Fruit fly (Drosophila melanogaster) whole organism, embryonic: Measurements from ENCODE around the gene CG42578.

Source experiments
- Abd-B ChIP-seq: fragments of 200-800 bp; sonication (Bioruptor generic); optimal IDR thresholded peaks from 2 replicates; lab custom pipeline; 2018; ENCODE audit warnings: missing biosample characterization, mild to moderate bottlenecking, missing genetic modification characterization, moderate library complexity
- Antp ChIP-seq: fragments of 200-800 bp; sonication (Bioruptor generic); optimal IDR thresholded peaks from 3 replicates; lab custom pipeline; 2016; ENCODE audit warnings: missing biosample characterization, missing genetic modification characterization
- BEAF-32 ChIP-seq: fragments of 200-800 bp; sonication (Bioruptor generic); optimal IDR thresholded peaks from 3 replicates; lab custom pipeline; 2017; ENCODE audit warnings: missing biosample characterization, missing genetic modification characterization, mild to moderate bottlenecking, moderate library complexity, missing genetic modification reagents
- CG17186 ChIP-seq: fragments of 200-800 bp; sonication (Bioruptor generic); optimal IDR thresholded peaks from 3 replicates; lab custom pipeline; 2017; ENCODE audit warnings: missing biosample characterization, missing genetic modification reagents, missing genetic modification characterization
- CG17361 ChIP-seq: fragments of 200-800 bp; sonication (Bioruptor generic); IDR thresholded peaks from 3 replicates; pipeline ENCODE4 v1.3.6; 2022; ENCODE audit warnings: missing biosample characterization, missing genetic modification characterization
- CG2116 ChIP-seq: fragments of 200-800 bp; sonication (Bioruptor generic); optimal IDR thresholded peaks from 3 replicates; lab custom pipeline; 2018; ENCODE audit warnings: missing biosample characterization, mild to moderate bottlenecking, missing genetic modification characterization
- CG2129 ChIP-seq: fragments of 200-800 bp; sonication (Bioruptor generic); IDR thresholded peaks from 2 replicates; pipeline ENCODE4 v1.3.6; 2022; ENCODE audit warnings: missing biosample characterization, missing genetic modification characterization; ENCODE audit not compliant: partially characterized antibody
- CG34224 ChIP-seq: fragments of 200-800 bp; sonication (Bioruptor generic); IDR thresholded peaks from 3 replicates; pipeline ENCODE4 v1.3.6; 2022; ENCODE audit warnings: missing biosample characterization, missing genetic modification characterization; ENCODE audit not compliant: partially characterized antibody
- CG3847 ChIP-seq: fragments of 200-800 bp; sonication (Bioruptor generic); IDR thresholded peaks from 2 replicates; pipeline ENCODE4 v1.3.6; 2022; ENCODE audit warnings: missing biosample characterization, missing genetic modification characterization
- CG3995 ChIP-seq: fragments of 200-800 bp; sonication (Bioruptor generic); optimal IDR thresholded peaks from 3 replicates; lab custom pipeline; 2016; ENCODE audit warnings: missing biosample characterization, missing genetic modification characterization
- CG4730 ChIP-seq: fragments of 200-800 bp; sonication (Bioruptor generic); IDR thresholded peaks from 2 replicates; pipeline ENCODE4 v1.3.6; 2022; ENCODE audit warnings: missing biosample characterization, missing genetic modification characterization
- CG6272 ChIP-seq: fragments of 200-800 bp; sonication (Bioruptor generic); IDR thresholded peaks from 2 replicates; pipeline ENCODE4 v1.3.6; 2022; ENCODE audit warnings: missing biosample characterization, missing genetic modification characterization
- CG7357 ChIP-seq: fragments of 200-800 bp; sonication (Bioruptor generic); IDR thresholded peaks from 3 replicates; pipeline ENCODE4 v1.3.6; 2022; ENCODE audit warnings: missing biosample characterization, missing genetic modification characterization
- CG8765 ChIP-seq: fragments of 200-800 bp; sonication (Bioruptor generic); IDR thresholded peaks from 2 replicates; pipeline ENCODE4 v1.3.6; 2022; ENCODE audit warnings: missing biosample characterization, missing genetic modification characterization
- CG9932 ChIP-seq: fragments of 200-800 bp; sonication (Bioruptor generic); IDR thresholded peaks from 2 replicates; pipeline ENCODE4 v1.3.6; 2022; ENCODE audit warnings: missing biosample characterization, missing genetic modification characterization
- Camta ChIP-seq: fragments of 200-800 bp; sonication (Bioruptor generic); optimal IDR thresholded peaks from 2 replicates; lab custom pipeline; 2016; ENCODE audit warnings: missing biosample characterization, missing genetic modification characterization
- CoRest ChIP-seq: fragments of 200-800 bp; sonication (Bioruptor generic); optimal IDR thresholded peaks from 3 replicates; lab custom pipeline; 2018; ENCODE audit warnings: missing biosample characterization, mild to moderate bottlenecking, missing genetic modification characterization, moderate library complexity
- Dp ChIP-seq: fragments of 200-800 bp; sonication (Bioruptor generic); optimal IDR thresholded peaks from 2 replicates; lab custom pipeline; 2018; ENCODE audit warnings: missing biosample characterization, mild to moderate bottlenecking, missing genetic modification characterization, moderate library complexity
- Ets97D ChIP-seq: fragments of 200-800 bp; sonication (Bioruptor generic); optimal IDR thresholded peaks from 3 replicates; lab custom pipeline; 2016; ENCODE audit warnings: missing biosample characterization, missing genetic modification characterization
- Gug ChIP-seq: fragments of 200-800 bp; sonication (Bioruptor generic); IDR thresholded peaks from 4 replicates; pipeline ENCODE4 v1.3.6; 2022; ENCODE audit warnings: missing biosample characterization, missing genetic modification characterization
- H15 ChIP-seq: fragments of 200-800 bp; sonication (Bioruptor generic); IDR thresholded peaks from 3 replicates; pipeline ENCODE4 v1.3.6; 2022; ENCODE audit warnings: missing biosample characterization, missing genetic modification characterization
- Myb ChIP-seq: fragments of 200-800 bp; sonication (Bioruptor generic); optimal IDR thresholded peaks from 2 replicates; lab custom pipeline; 2016; ENCODE audit warnings: missing biosample characterization, missing genetic modification characterization
- Neu2 ChIP-seq: fragments of 200-800 bp; sonication (Bioruptor generic); optimal IDR thresholded peaks from 3 replicates; lab custom pipeline; 2016; ENCODE audit warnings: missing biosample characterization, missing genetic modification characterization, borderline replicate concordance
- Opbp ChIP-seq: fragments of 200-800 bp; sonication (Bioruptor generic); IDR thresholded peaks from 3 replicates; pipeline ENCODE4 v1.3.6; 2022; ENCODE audit warnings: missing biosample characterization, missing genetic modification characterization; ENCODE audit not compliant: partially characterized antibody
- Optix ChIP-seq: fragments of 200-800 bp; sonication (Bioruptor generic); IDR thresholded peaks from 3 replicates; pipeline ENCODE4 v1.3.6; 2022; ENCODE audit warnings: missing biosample characterization, missing genetic modification characterization
- Scr ChIP-seq: fragments of 200-800 bp; sonication (Bioruptor generic); IDR thresholded peaks from 2 replicates; pipeline ENCODE4 v1.3.6; 2022; ENCODE audit warnings: missing biosample characterization, missing genetic modification characterization; ENCODE audit not compliant: partially characterized antibody
- Sin3A ChIP-seq: fragments of >200 bp; optimal IDR thresholded peaks from 2 replicates; lab custom pipeline; 2018
- Sry-δ ChIP-seq: fragments of 200-800 bp; sonication (Bioruptor generic); optimal IDR thresholded peaks from 2 replicates; lab custom pipeline; 2016; ENCODE audit warnings: missing biosample characterization, missing genetic modification characterization
- Xbp1 ChIP-seq: fragments of 200-800 bp; sonication (Bioruptor generic); optimal IDR thresholded peaks from 3 replicates; lab custom pipeline; 2016; ENCODE audit warnings: missing biosample characterization, mild to moderate bottlenecking, missing genetic modification characterization
- YL-1 ChIP-seq: fragments of 200-800 bp; sonication (Bioruptor generic); optimal IDR thresholded peaks from 3 replicates; lab custom pipeline; 2017; ENCODE audit warnings: missing biosample characterization, mild to moderate bottlenecking, missing genetic modification characterization
- ato ChIP-seq: fragments of 200-800 bp; sonication (Bioruptor generic); IDR thresholded peaks from 2 replicates; pipeline ENCODE4 v1.3.6; 2022; ENCODE audit warnings: missing biosample characterization, missing genetic modification characterization; ENCODE audit not compliant: partially characterized antibody
- chif ChIP-seq, 2 experiments: fragments of 200-800 bp; sonication (Bioruptor generic); optimal IDR thresholded peaks; 3 replicates each; lab custom pipeline; 2016; ENCODE audit warnings: missing biosample characterization in 2 of 2, missing genetic modification characterization in 2 of 2
- inv ChIP-seq: fragments of 200-800 bp; sonication (Bioruptor generic); IDR thresholded peaks from 2 replicates; pipeline ENCODE4 v1.3.6; 2022; ENCODE audit warnings: missing biosample characterization, missing genetic modification characterization; ENCODE audit not compliant: partially characterized antibody
- jumu ChIP-seq: fragments of 200-800 bp; sonication (Bioruptor generic); optimal IDR thresholded peaks from 3 replicates; lab custom pipeline; 2016; ENCODE audit warnings: missing biosample characterization, missing genetic modification characterization
- knrl ChIP-seq: fragments of 200-800 bp; sonication (Bioruptor generic); IDR thresholded peaks from 3 replicates; pipeline ENCODE4 v1.3.6; 2022; ENCODE audit warnings: missing biosample characterization, missing genetic modification characterization; ENCODE audit not compliant: partially characterized antibody
- lbe ChIP-seq: fragments of 200-800 bp; sonication (Bioruptor generic); optimal IDR thresholded peaks from 2 replicates; lab custom pipeline; 2016; ENCODE audit warnings: missing biosample characterization, mild to moderate bottlenecking, missing genetic modification characterization
- mam ChIP-seq: fragments of 200-800 bp; sonication (Bioruptor generic); optimal IDR thresholded peaks from 3 replicates; lab custom pipeline; 2016; ENCODE audit warnings: missing biosample characterization, missing genetic modification characterization
- pho ChIP-seq: fragments of 200-800 bp; sonication (Bioruptor generic); optimal IDR thresholded peaks from 2 replicates; lab custom pipeline; 2016; ENCODE audit warnings: missing biosample characterization, missing genetic modification characterization
- sc ChIP-seq, 3 experiments: fragments of >200 bp in 2 of 3; fragments of 200-800 bp in 1 of 3; sonication (Bioruptor generic) in 1 of 3; optimal IDR thresholded peaks; 2 replicates in 2 of 3; 3 replicates in 1 of 3; lab custom pipeline; 2017; ENCODE audit warnings: mild to moderate bottlenecking in 1 of 3, missing biosample characterization in 1 of 3, missing genetic modification characterization in 1 of 3, missing genetic modification reagents in 1 of 3
- sens ChIP-seq: fragments of 200-800 bp; sonication (Bioruptor generic); peaks from one replicate; lab custom pipeline; 2016; ENCODE audit warnings: missing biosample characterization, missing genetic modification characterization
- shn ChIP-seq: fragments of 200-800 bp; sonication (Bioruptor generic); optimal IDR thresholded peaks from 3 replicates; lab custom pipeline; 2016; ENCODE audit warnings: missing biosample characterization, missing genetic modification characterization
- sisA ChIP-seq: fragments of 200-800 bp; sonication (Bioruptor generic); IDR thresholded peaks from 2 replicates; pipeline ENCODE4 v1.3.6; 2022; ENCODE audit warnings: missing biosample characterization, missing genetic modification characterization
- slbo ChIP-seq: fragments of 200-800 bp; sonication (Bioruptor generic); IDR thresholded peaks from 2 replicates; pipeline ENCODE4 v1.3.6; 2022; ENCODE audit warnings: missing biosample characterization, missing genetic modification characterization
- sob ChIP-seq: fragments of 200-800 bp; sonication (Bioruptor generic); IDR thresholded peaks from 2 replicates; pipeline ENCODE4 v1.3.6; 2022; ENCODE audit warnings: missing biosample characterization, missing genetic modification characterization
- stc ChIP-seq: fragments of 200-800 bp; sonication (Bioruptor generic); IDR thresholded peaks from 2 replicates; pipeline ENCODE4 v1.3.6; 2022; ENCODE audit warnings: missing biosample characterization, missing genetic modification characterization
- stwl ChIP-seq: fragments of 200-800 bp; sonication (Bioruptor generic); optimal IDR thresholded peaks from 3 replicates; lab custom pipeline; 2018; ENCODE audit warnings: missing biosample characterization, mild to moderate bottlenecking, missing genetic modification characterization, moderate library complexity
- tin ChIP-seq: fragments of 200-800 bp; sonication (Bioruptor generic); optimal IDR thresholded peaks from 3 replicates; lab custom pipeline; 2016; ENCODE audit warnings: missing biosample characterization, missing genetic modification characterization
- ttk ChIP-seq: fragments of 200-800 bp; sonication (Bioruptor generic); IDR thresholded peaks from 2 replicates; pipeline ENCODE4 v2.1.2; 2022; ENCODE audit warnings: missing biosample characterization, missing genetic modification characterization
- tx ChIP-seq: fragments of 200-800 bp; sonication (Bioruptor generic); optimal IDR thresholded peaks from 2 replicates; lab custom pipeline; 2016; ENCODE audit warnings: missing biosample characterization, missing genetic modification characterization
- zen2 ChIP-seq: fragments of 200-800 bp; sonication (Bioruptor generic); IDR thresholded peaks from 3 replicates; pipeline ENCODE4 v1.3.6; 2022; ENCODE audit warnings: missing biosample characterization, missing genetic modification characterization; ENCODE audit not compliant: partially characterized antibody

CG42578 gene

DNA sequence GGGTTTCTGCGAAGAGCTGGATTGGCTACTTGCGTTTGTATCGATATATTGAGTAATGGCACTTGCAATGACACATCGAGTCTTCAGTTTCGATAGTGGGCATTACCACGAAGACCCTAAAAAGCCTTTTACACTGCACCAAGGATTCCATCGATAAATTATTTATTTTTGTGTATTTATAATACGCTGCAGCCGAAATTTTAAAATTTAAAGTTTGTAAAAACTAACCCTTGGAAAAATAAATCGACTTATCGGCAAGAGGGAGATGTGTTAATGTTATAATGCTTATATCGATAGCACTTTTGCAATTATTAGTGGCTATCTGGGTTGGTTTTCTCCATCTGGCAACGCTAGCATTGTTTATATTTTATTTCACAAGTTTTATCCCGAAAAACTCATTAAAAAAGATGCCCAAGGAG, 22.4 kb upstream of the CG42578 start, which contains the start of the genes Pp4-19C and cactin (continued):
- peak; percentile 61; the same call in 1 of the 3 replicates for TF ChIP-seq Opbp
- peak; percentile 93 for TF ChIP-seq BEAF-32 (GFP tag; lab: Kevin White, UChicago)
- TF ChIP-seq CG2116: peak; percentile 81
- peak; percentile 22 for TF ChIP-seq Myb
- TF ChIP-seq CG17361 (GFP tag; lab: Robert Waterston, UW): 0 out of 3 replicates have a peak, but pooled peaks have one; percentile 30
- TF ChIP-seq sc (optimal IDR thresholded peaks at IDR 0.05; lab: Kevin White, UChicago): no peak
- TF ChIP-seq sc (GFP tag; optimal IDR thresholded peaks at IDR 0.05; lab: Kevin White, UChicago): no peak
- TF ChIP-seq CG7357 (GFP tag; lab: Robert Waterston, UW): peak; percentile 57; the same call in 1 of the 3 replicates
- peak; percentile 55 for TF ChIP-seq slbo (GFP tag; lab: Robert Waterston, UW)
- no peak for TF ChIP-seq Xbp1 (GFP tag; lab: Kevin White, UChicago)
- peak; percentile 62 for TF ChIP-seq mam
- TF ChIP-seq CG4730 (GFP tag; lab: Robert Waterston, UW): no peak
- peak; percentile 36 for TF ChIP-seq Camta
- peak; percentile 13; the same call in 1 of the 4 replicates for TF ChIP-seq Gug (GFP tag; lab: Robert Waterston, UW)
- no peak for TF ChIP-seq tx
- TF ChIP-seq lbe (GFP tag; lab: Kevin White, UChicago): peak; percentile 6
- TF ChIP-seq sob: 0 out of 2 replicates have a peak, but pooled peaks have one; percentile 25
- TF ChIP-seq ttk (GFP tag; lab: Robert Waterston, UW): no peak
- peak; percentile 93 for TF ChIP-seq knrl
- TF ChIP-seq Abd-B (GFP tag; lab: Kevin White, UChicago): peak; percentile 48
- TF ChIP-seq Dp (GFP tag; lab: Kevin White, UChicago): peak; percentile 24
- peak; percentile 91 for TF ChIP-seq Scr (GFP tag; lab: Robert Waterston, UW)
- TF ChIP-seq Sin3A (lab: Kevin White, UChicago): peak; percentile 72
- TF ChIP-seq CG2129 (GFP tag; lab: Robert Waterston, UW): peak; percentile 71
- TF ChIP-seq H15: no peak
- TF ChIP-seq CG9932: peak; percentile 56; the same call in 1 of the 2 replicates
- TF ChIP-seq CG8765: no peak
- TF ChIP-seq zen2: peak; percentile 82
- peak; percentile 79 for TF ChIP-seq sens (GFP tag; lab: Kevin White, UChicago)
- TF ChIP-seq Sry-δ (GFP tag; lab: Kevin White, UChicago): peak; percentile 90
- TF ChIP-seq CoRest (tag; lab: Kevin White, UChicago): peak; percentile 41
- peak; percentile 7 for TF ChIP-seq jumu (GFP tag; lab: Kevin White, UChicago)
- peak; percentile 74 for TF ChIP-seq ato (GFP tag; lab: Robert Waterston, UW)
- TF ChIP-seq stwl (tag; lab: Kevin White, UChicago): peak; percentile 59
- TF ChIP-seq Ets97D (GFP tag; lab: Kevin White, UChicago): peak; percentile 30
- peak in 1 of 2 experiments; percentile 21 for TF ChIP-seq chif (GFP tag; optimal IDR thresholded peaks at IDR 0.05; lab: Kevin White, UChicago)
- TF ChIP-seq tin: no peak
- peak; percentile 83 for TF ChIP-seq CG34224 (GFP tag; lab: Robert Waterston, UW)
- peak; percentile 79 for TF ChIP-seq YL-1 (GFP tag; lab: Kevin White, UChicago)
- TF ChIP-seq shn (GFP tag; lab: Kevin White, UChicago): peak; percentile 1
- peak; percentile 60 for TF ChIP-seq CG3995
- TF ChIP-seq sisA (GFP tag; lab: Robert Waterston, UW): 0 out of 2 replicates have a peak, but pooled peaks have one; percentile 25
- TF ChIP-seq Antp (GFP tag; lab: Kevin White, UChicago): peak; percentile 0
- TF ChIP-seq stc (GFP tag; lab: Robert Waterston, UW): no peak
- TF ChIP-seq CG6272 (GFP tag; lab: Robert Waterston, UW): peak; percentile 11; the same call in 1 of the 2 replicates
- TF ChIP-seq Neu2 (GFP tag; lab: Kevin White, UChicago): peak; percentile 62
- TF ChIP-seq CG3847 (GFP tag; lab: Robert Waterston, UW): peak; percentile 15; the same call in 1 of the 2 replicates
- no peak for TF ChIP-seq Optix (GFP tag; lab: Robert Waterston, UW)
- peak; percentile 84 for TF ChIP-seq inv (GFP tag; lab: Robert Waterston, UW)
- TF ChIP-seq pho (GFP tag; lab: Kevin White, UChicago): peak; percentile 19
- peak; percentile 34 for TF ChIP-seq CG17186 (GFP tag; lab: Kevin White, UChicago)
